Fruit fly (Drosophila melanogaster): ENCODE data around the gene SpdS.

dm6 chr3R:9637882-9638281, 6.4 kb downstream of the SpdS start, which contains the start of gene Dh44:
- no peak for TF ChIP-seq salr (GFP tag; optimal IDR thresholded peaks at IDR 0.05)
- no peak for TF ChIP-seq CG3919 (GFP tag; optimal IDR thresholded peaks at IDR 0.05)
- TF ChIP-seq CG16779 (tag; optimal IDR thresholded peaks at IDR 0.05): no peak
- no peak for TF ChIP-seq dac (GFP tag; optimal IDR thresholded peaks at IDR 0.05)
- no peak for TF ChIP-seq CG8119 (GFP tag; IDR thresholded peaks at IDR 0.05)
- no peak for TF ChIP-seq Blimp-1 (GFP tag; optimal IDR thresholded peaks at IDR 0.05)
- no peak for TF ChIP-seq Hr38 (GFP tag; optimal IDR thresholded peaks at IDR 0.05)
- no peak for TF ChIP-seq CG9139 (GFP tag; optimal IDR thresholded peaks at IDR 0.05)

Data from whole organism, prepupa.